Worm (Caenorhabditis elegans): ENCODE data around the gene T21C9.13.

T21C9.13 gene

ce11 chrV:10571523-10571922 is 25.5 kb upstream of the T21C9.13 start:
- TF ChIP-seq che-1 (tag; optimal IDR thresholded peaks at IDR 0.05) (no peak), Y22D7AL.16 (tag; optimal IDR thresholded peaks at IDR 0.05) (no peak), zip-5 (tag; optimal IDR thresholded peaks at IDR 0.05) (no peak), ceh-14 (tag; optimal IDR thresholded peaks at IDR 0.05) (no peak), T23F11.4 (GFP tag; optimal IDR thresholded peaks at IDR 0.05) (no peak), ztf-16 (tag; optimal IDR thresholded peaks at IDR 0.05) (no peak), sdc-2 (tag; optimal IDR thresholded peaks at IDR 0.05) (no peak), ceh-34 (tag; optimal IDR thresholded peaks at IDR 0.05) (no peak), nfya-1 (tag; optimal IDR thresholded peaks at IDR 0.05) (no peak), lim-6 (tag; optimal IDR thresholded peaks at IDR 0.05) (no peak), fkh-6 (tag; optimal IDR thresholded peaks at IDR 0.05) (no peak), ceh-18 (tag; optimal IDR thresholded peaks at IDR 0.05) (no peak), ceh-9 (tag; optimal IDR thresholded peaks at IDR 0.05) (no peak), hlh-6 (tag; optimal IDR thresholded peaks at IDR 0.05) (no peak), K09A11.1 (tag; optimal IDR thresholded peaks at IDR 0.05; ENCODE audit: insufficient read depth) (no peak), unc-3 (GFP tag; conservative IDR thresholded peaks at IDR 0.05) (no peak), unc-3 (tag; optimal IDR thresholded peaks at IDR 0.05) (no peak)

ce11 chrV:10572614-10573013 is 24.5 kb upstream of the T21C9.13 start, which contains the start of gene del-6:
TSS of gene del-6 (plus strand) at chrV:10572914.
- TF ChIP-seq madf-2 (tag; optimal IDR thresholded peaks at IDR 0.05) (no peak), ceh-6 (GFP tag; optimal IDR thresholded peaks at IDR 0.05) (no peak), ceh-31 (tag; optimal IDR thresholded peaks at IDR 0.05) (no peak)

- no peak for TF ChIP-seq tbx-7 (tag; optimal IDR thresholded peaks at IDR 0.05)
- TF ChIP-seq C08G9.2 (tag; optimal IDR thresholded peaks at IDR 0.05) = no peak
- no peak for TF ChIP-seq pag-3 (tag; optimal IDR thresholded peaks at IDR 0.05; ENCODE audit: borderline replicate concordance)
Measured at ce11 chrV:10574197-10574596, 22.9 kb upstream of the T21C9.13 start.

ce11 chrV:10576319-10576718 is 20.7 kb upstream of the T21C9.13 start, which contains the start of gene vps-54:
TSS of gene vps-54 (minus strand) at chrV:10576419.
- TF ChIP-seq nhr-11 (tag; optimal IDR thresholded peaks at IDR 0.05) (no peak), C38D4.7 (GFP tag; optimal IDR thresholded peaks at IDR 0.05) (no peak), ref-2 (tag; optimal IDR thresholded peaks at IDR 0.05) (no peak), zip-5 (tag; optimal IDR thresholded peaks at IDR 0.05) (no peak), odd-2 (tag; optimal IDR thresholded peaks at IDR 0.05) (no peak), ceh-9 (tag; optimal IDR thresholded peaks at IDR 0.05) (no peak), tbx-2 (tag; optimal IDR thresholded peaks at IDR 0.05) (no peak), che-1 (tag; optimal IDR thresholded peaks at IDR 0.05) (no peak), K02D7.2 (tag; optimal IDR thresholded peaks at IDR 0.05) (no peak)

ce11 chrV:10578226-10578625 is 18.8 kb upstream of the T21C9.13 start, which contains the start of gene mics-1:
TSS of gene mics-1 (minus strand) at chrV:10578326.
- TF ChIP-seq dmd-4 (tag; optimal IDR thresholded peaks at IDR 0.05; ENCODE audit: borderline replicate concordance) (no peak), eyg-1 (tag; optimal IDR thresholded peaks at IDR 0.05) (no peak), pha-2 (tag; optimal IDR thresholded peaks at IDR 0.05) (no peak), ceh-34 (tag; optimal IDR thresholded peaks at IDR 0.05) (no peak), ceh-48 (tag; optimal IDR thresholded peaks at IDR 0.05) (no peak)

- TF ChIP-seq unc-42 (tag; optimal IDR thresholded peaks at IDR 0.05) (peak; percentile 15), dve-1 (tag; optimal IDR thresholded peaks at IDR 0.05) (no peak), C08G9.2 (tag; optimal IDR thresholded peaks at IDR 0.05) (no peak), pax-1 (tag; optimal IDR thresholded peaks at IDR 0.05) (peak; percentile 12), nfya-1 (tag; optimal IDR thresholded peaks at IDR 0.05) (peak; percentile 44), sdc-2 (tag; optimal IDR thresholded peaks at IDR 0.05) (no peak), zip-5 (tag; optimal IDR thresholded peaks at IDR 0.05) (peak; percentile 8), che-1 (tag; optimal IDR thresholded peaks at IDR 0.05) (peak; percentile 26), ceh-2 (tag; optimal IDR thresholded peaks at IDR 0.05) (peak; percentile 37), unc-86 (tag; optimal IDR thresholded peaks at IDR 0.05) (peak; percentile 23), ceh-14 (tag; optimal IDR thresholded peaks at IDR 0.05) (peak; percentile 43), ceh-19 (GFP tag; optimal IDR thresholded peaks at IDR 0.05) (no peak), unc-3 (GFP tag; conservative IDR thresholded peaks at IDR 0.05) (no peak), unc-3 (tag; optimal IDR thresholded peaks at IDR 0.05) (no peak), ceh-18 (tag; optimal IDR thresholded peaks at IDR 0.05) (peak; percentile 20), Y22D7AL.16 (tag; optimal IDR thresholded peaks at IDR 0.05) (peak; percentile 11), ama-1 (optimal IDR thresholded peaks at IDR 0.05) (no peak), ztf-16 (tag; optimal IDR thresholded peaks at IDR 0.05) (peak; percentile 29), ref-2 (tag; optimal IDR thresholded peaks at IDR 0.05) (peak; percentile 25), elt-2 (tag; optimal IDR thresholded peaks at IDR 0.05) (peak; percentile 68), pha-2 (tag; optimal IDR thresholded peaks at IDR 0.05) (no peak), pqm-1 (tag; optimal IDR thresholded peaks at IDR 0.05) (no peak)
Measured at ce11 chrV:10578938-10579337, 18.1 kb upstream of the T21C9.13 start, which contains the start of the genes erh-1 and lpd-9. TSS of gene erh-1 (minus strand) at chrV:10579141. TSS of gene lpd-9 (plus strand) at chrV:10579305.
